Worm (Caenorhabditis elegans) whole organism, early embryonic: Measurements from ENCODE around the gene nhr-263.

Experiments used
- B0310.2 ChIP-seq: sonication (generic microtip); optimal IDR thresholded peaks from 2 replicates; lab custom pipeline; 2016; ENCODE audit warnings: mild to moderate bottlenecking, missing genetic modification characterization, missing compliant biosample characterization
- aly-1 ChIP-seq: sonication (generic microtip); optimal IDR thresholded peaks from 2 replicates; lab custom pipeline; 2016; ENCODE audit warnings: missing genetic modification characterization, missing compliant biosample characterization
- ama-1 ChIP-seq: fragments of 150-350 bp; optimal IDR thresholded peaks from 2 replicates; lab custom pipeline; 2014
- ceh-36 ChIP-seq: sonication (generic microtip); optimal IDR thresholded peaks from 2 replicates; lab custom pipeline; 2016; ENCODE audit warnings: missing genetic modification characterization, inconsistent platforms, missing compliant biosample characterization
- ets-7 ChIP-seq: sonication (generic microtip); optimal IDR thresholded peaks from 2 replicates; lab custom pipeline; 2016; ENCODE audit warnings: missing genotype, missing genetic modification characterization, missing compliant biosample characterization
- flt-1 ChIP-seq: fragments of 200-800 bp; sonication (Bioruptor generic); IDR thresholded peaks from 2 replicates; pipeline ENCODE4 v1.3.6; 2022; ENCODE audit warnings: missing genetic modification characterization, missing compliant biosample characterization
- hmbx-1 ChIP-seq: sonication (generic microtip); optimal IDR thresholded peaks from 2 replicates; lab custom pipeline; 2016; ENCODE audit warnings: mild to moderate bottlenecking, missing genetic modification characterization, missing compliant biosample characterization
- hmg-4 ChIP-seq: fragments of 200-800 bp; sonication (Bioruptor generic); optimal IDR thresholded peaks from 2 replicates; lab custom pipeline; 2018; ENCODE audit warnings: mild to moderate bottlenecking, missing genetic modification characterization, missing compliant biosample characterization
- pes-1 ChIP-seq: fragments of 200-800 bp; sonication (Bioruptor generic); IDR thresholded peaks from 2 replicates; pipeline ENCODE4 v1.3.6; 2022; ENCODE audit warnings: missing genetic modification reagents, missing genetic modification characterization, missing compliant biosample characterization
- scrt-1 ChIP-seq: fragments of 200-800 bp; sonication (Bioruptor generic); IDR thresholded peaks from 2 replicates; pipeline ENCODE4 v1.3.6; 2022; ENCODE audit warnings: missing genetic modification characterization, missing compliant biosample characterization
- sea-1 ChIP-seq: fragments of 200-800 bp; sonication (Bioruptor generic); conservative IDR thresholded peaks from 2 replicates; pipeline ENCODE4 v1.3.6; 2022; ENCODE audit warnings: missing genetic modification characterization, missing compliant biosample characterization
- tbx-11 ChIP-seq: fragments of 200-800 bp; sonication (Bioruptor generic); IDR thresholded peaks from 2 replicates; pipeline ENCODE4 v1.3.6; 2022; ENCODE audit warnings: missing genetic modification characterization, missing compliant biosample characterization
- tbx-37 ChIP-seq: fragments of 200-800 bp; sonication (Bioruptor generic); conservative IDR thresholded peaks from 2 replicates; pipeline ENCODE4 v1.3.6; 2022; ENCODE audit warnings: missing genetic modification reagents, missing genetic modification characterization, missing compliant biosample characterization
- tra-4 ChIP-seq: sonication (generic microtip); optimal IDR thresholded peaks from 2 replicates; lab custom pipeline; 2017; ENCODE audit warnings: missing genetic modification characterization, missing compliant biosample characterization

DNA sequence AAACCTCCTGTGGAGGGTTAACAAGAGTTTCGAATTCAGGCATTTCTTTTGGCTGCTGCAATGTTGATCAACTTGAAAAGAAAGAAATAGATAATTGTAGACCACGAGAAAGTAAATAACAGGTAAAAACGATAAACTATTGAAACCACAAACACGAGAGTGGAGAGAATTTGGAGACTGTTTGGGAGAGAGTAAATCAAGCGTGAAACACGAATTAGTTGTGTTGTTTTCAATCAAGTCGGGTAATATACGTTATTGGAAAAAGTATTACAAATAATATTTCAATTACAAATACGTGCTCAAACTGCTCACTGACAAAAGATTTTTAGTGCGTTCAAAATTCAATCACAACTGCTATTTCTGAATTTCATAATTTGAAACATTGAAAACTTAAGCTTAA, 39.2 kb upstream of the nhr-263 start, which contains the start of gene C03G6.17:
- TF ChIP-seq tra-4 (tag; lab: Kevin White, UChicago): no peak
- TF ChIP-seq scrt-1: no peak
- TF ChIP-seq hmbx-1: no peak
- TF ChIP-seq tbx-11 (GFP tag; lab: Robert Waterston, UW): no peak
- TF ChIP-seq B0310.2 (tag; lab: Kevin White, UChicago): no peak
- TF ChIP-seq flt-1 (GFP tag; lab: Robert Waterston, UW): no peak
- no peak for TF ChIP-seq ama-1 (lab: Kevin White, UChicago)
- TF ChIP-seq hmg-4 (GFP tag; lab: Kevin White, UChicago): no peak
- no peak for TF ChIP-seq ets-7 (tag; lab: Kevin White, UChicago)
- no peak for TF ChIP-seq aly-1 (tag; lab: Kevin White, UChicago)
- TF ChIP-seq sea-1 (GFP tag; lab: Robert Waterston, UW): no peak
- TF ChIP-seq tbx-37 (GFP tag; lab: Robert Waterston, UW): no peak
- no peak for TF ChIP-seq pes-1
- TF ChIP-seq ceh-36: no peak
